Worm (Caenorhabditis elegans) whole organism, mixed stage, embryonic: ENCODE results near the gene M60.4.

Source experiments
- elt-1 ChIP-seq: sonication (generic microtip); optimal IDR thresholded peaks from 2 replicates; lab custom pipeline; 2017; ENCODE audit warnings: missing genetic modification characterization, mild to moderate bottlenecking, missing compliant biosample characterization, antibody characterized with exemption, moderate library complexity, borderline replicate concordance; ENCODE audit not compliant: insufficient read depth
- lin-32 ChIP-seq: fragments of 200-800 bp; sonication (Bioruptor generic); optimal IDR thresholded peaks from 2 replicates; lab custom pipeline; 2018; ENCODE audit warnings: mild to moderate bottlenecking, missing genetic modification characterization, missing compliant biosample characterization
- nhr-12 ChIP-seq: fragments of 150-350 bp; optimal IDR thresholded peaks from 2 replicates; lab custom pipeline; 2014; ENCODE audit warnings: missing biosample characterization, missing genetic modification characterization
- nhr-28 ChIP-seq: fragments of 150-350 bp; optimal IDR thresholded peaks from 2 replicates; lab custom pipeline; 2014; ENCODE audit warnings: missing biosample characterization, missing genetic modification characterization
- sptf-1 ChIP-seq: sonication (generic microtip); optimal IDR thresholded peaks from 2 replicates; lab custom pipeline; 2017; ENCODE audit warnings: mild to moderate bottlenecking, missing genetic modification characterization, moderate library complexity, missing compliant biosample characterization

DNA sequence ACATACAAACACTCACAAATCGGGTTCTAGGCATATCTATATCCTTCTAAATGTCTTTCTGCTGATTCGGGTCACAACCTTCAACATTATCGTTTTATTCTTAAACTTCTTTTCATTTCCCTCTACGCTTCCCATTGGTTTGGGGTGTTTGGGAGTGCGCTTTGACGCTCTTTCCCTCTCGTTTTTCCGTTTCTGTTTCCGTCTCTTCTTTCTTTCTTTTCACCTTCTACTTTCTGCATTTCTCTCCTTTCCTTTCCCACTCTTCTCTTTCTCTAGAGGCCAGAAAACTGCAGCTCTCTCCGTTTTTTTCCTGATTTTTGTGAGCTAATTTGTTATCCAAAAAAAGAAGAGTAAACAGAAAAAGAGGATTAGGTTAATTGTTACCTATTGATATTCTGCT lies 40.2 kb upstream of the M60.4 start:
- no peak for TF ChIP-seq elt-1 (tag; lab: Kevin White, UChicago)
- no peak for TF ChIP-seq nhr-28 (tag; lab: Kevin White, UChicago)
- no peak for TF ChIP-seq nhr-12 (tag; lab: Kevin White, UChicago)
- no peak for TF ChIP-seq lin-32 (GFP tag; lab: Kevin White, UChicago)
- peak; percentile 18 for TF ChIP-seq sptf-1 (tag; lab: Kevin White, UChicago)
